Worm (Caenorhabditis elegans) whole organism, late embryonic: ENCODE results near the gene Y73B6BL.270.

Source experiments
- elt-4 ChIP-seq: sonication (generic microtip); optimal IDR thresholded peaks from 2 replicates; lab custom pipeline; 2016; ENCODE audit warnings: missing genetic modification characterization, missing compliant biosample characterization
- hlh-13 ChIP-seq: fragments of 200-800 bp; sonication (Bioruptor generic); optimal IDR thresholded peaks from 2 replicates; lab custom pipeline; 2018; ENCODE audit warnings: mild to moderate bottlenecking, missing genetic modification characterization, missing compliant biosample characterization
- pat-9 ChIP-seq: fragments of 200-800 bp; sonication (Bioruptor generic); optimal IDR thresholded peaks from 2 replicates; lab custom pipeline; 2018; ENCODE audit warnings: mild to moderate bottlenecking, missing genetic modification characterization, moderate library complexity, missing compliant biosample characterization
- pha-2 ChIP-seq: sonication (generic microtip); optimal IDR thresholded peaks from 2 replicates; lab custom pipeline; 2017; ENCODE audit warnings: mild to moderate bottlenecking, missing genetic modification characterization, missing compliant biosample characterization
- rnt-1 ChIP-seq: sonication (generic microtip); optimal IDR thresholded peaks from 2 replicates; lab custom pipeline; 2016; ENCODE audit warnings: missing genetic modification characterization, missing compliant biosample characterization
- sox-4 ChIP-seq: sonication (generic microtip); optimal IDR thresholded peaks from 2 replicates; lab custom pipeline; 2017; ENCODE audit warnings: mild to moderate bottlenecking, missing genetic modification characterization, inconsistent platforms, missing compliant biosample characterization
- tbx-2 ChIP-seq: sonication (generic microtip); optimal IDR thresholded peaks from 2 replicates; lab custom pipeline; 2016; ENCODE audit warnings: missing genetic modification characterization, missing compliant biosample characterization

- TF ChIP-seq hlh-13 (no peak), pha-2 (tag; lab: Kevin White, UChicago) (no peak), rnt-1 (no peak), tbx-2 (no peak), sox-4 (tag; lab: Kevin White, UChicago) (no peak), pat-9 (tag; lab: Kevin White, UChicago) (no peak), elt-4 (tag; lab: Kevin White, UChicago) (no peak)
Measured at ce11 chrIV:6342431-6342830, 22.7 kb upstream of the Y73B6BL.270 start, which contains the start of gene Y73B6BL.288.
